Fruit fly (Drosophila melanogaster) Kc167 (cell line): ENCODE results near the gene sip3.

Experiments
- insv ChIP-seq: fragments of >200 bp; optimal IDR thresholded peaks from 3 replicates; lab custom pipeline; 2018; ENCODE audit warnings: missing external identifiers
- psq ChIP-seq: fragments of >200 bp; optimal IDR thresholded peaks from 2 replicates; lab custom pipeline; 2017; ENCODE audit warnings: missing external identifiers
- ttk ChIP-seq: sonication (Bioruptor generic); optimal IDR thresholded peaks from 2 replicates; lab custom pipeline; 2017; ENCODE audit warnings: missing external identifiers

- TF ChIP-seq psq (lab: Kevin White, UChicago) (no peak), insv (lab: Kevin White, UChicago) (no peak), ttk (lab: Kevin White, UChicago) (no peak)
These were observed 36.6 kb downstream of the sip3 start for dm6 chr3R:31808571-31808970.
